Worm (Caenorhabditis elegans) whole organism, late embryonic: ENCODE measurements around the gene rpl-21.
A peak's percentile ranks its signal among the peaks of the same experiment; 100 is the strongest.

Source experiments
- F13H6.1 ChIP-seq: sonication (generic microtip); optimal IDR thresholded peaks from 2 replicates; lab custom pipeline; 2016; ENCODE audit warnings: missing genetic modification characterization, missing compliant biosample characterization
- K09A11.1 ChIP-seq: sonication (generic microtip); optimal IDR thresholded peaks from 2 replicates; lab custom pipeline; 2017; ENCODE audit warnings: antibody characterized with exemption, mild to moderate bottlenecking, missing genetic modification characterization, missing compliant biosample characterization; ENCODE audit not compliant: insufficient read depth
- Y22D7AL.16 ChIP-seq: sonication (generic microtip); optimal IDR thresholded peaks from 2 replicates; lab custom pipeline; 2016; ENCODE audit warnings: missing genetic modification characterization, missing compliant biosample characterization
- ceh-18 ChIP-seq: sonication (generic microtip); optimal IDR thresholded peaks from 2 replicates; lab custom pipeline; 2016; ENCODE audit warnings: missing genetic modification characterization, missing compliant biosample characterization
- ceh-24 ChIP-seq: sonication (generic microtip); optimal IDR thresholded peaks from 2 replicates; lab custom pipeline; 2016; ENCODE audit warnings: mild to moderate bottlenecking, missing genetic modification characterization, missing compliant biosample characterization
- ceh-30 ChIP-seq: fragments of 150-350 bp; optimal IDR thresholded peaks from 2 replicates; lab custom pipeline; 2014; ENCODE audit warnings: missing biosample characterization, missing genetic modification characterization
- ceh-31 ChIP-seq: sonication (generic microtip); optimal IDR thresholded peaks from 2 replicates; lab custom pipeline; 2016; ENCODE audit warnings: missing genetic modification characterization, missing compliant biosample characterization
- ceh-34 ChIP-seq: sonication (generic microtip); optimal IDR thresholded peaks from 2 replicates; lab custom pipeline; 2016; ENCODE audit warnings: mild to moderate bottlenecking, missing genetic modification characterization, missing compliant biosample characterization
- ceh-9 ChIP-seq: sonication (generic microtip); optimal IDR thresholded peaks from 2 replicates; lab custom pipeline; 2016; ENCODE audit warnings: mild to moderate bottlenecking, missing genetic modification characterization, inconsistent platforms, missing compliant biosample characterization
- dmd-4 ChIP-seq: sonication (generic microtip); optimal IDR thresholded peaks from 2 replicates; lab custom pipeline; 2016; ENCODE audit warnings: borderline replicate concordance, missing genetic modification characterization, missing compliant biosample characterization
- elt-2 ChIP-seq: sonication (generic microtip); optimal IDR thresholded peaks from 2 replicates; lab custom pipeline; 2016; ENCODE audit warnings: missing genetic modification reagents, missing genetic modification characterization, missing compliant biosample characterization
- elt-4 ChIP-seq: sonication (generic microtip); optimal IDR thresholded peaks from 2 replicates; lab custom pipeline; 2016; ENCODE audit warnings: missing genetic modification characterization, missing compliant biosample characterization
- ets-4 ChIP-seq: sonication (generic microtip); optimal IDR thresholded peaks from 2 replicates; lab custom pipeline; 2016; ENCODE audit warnings: missing genetic modification characterization, missing compliant biosample characterization
- eyg-1 ChIP-seq: sonication (generic microtip); optimal IDR thresholded peaks from 2 replicates; lab custom pipeline; 2016; ENCODE audit warnings: missing genotype, missing genetic modification characterization, missing compliant biosample characterization
- fkh-10 ChIP-seq: fragments of 150-350 bp; optimal IDR thresholded peaks from 2 replicates; lab custom pipeline; 2014; ENCODE audit warnings: missing biosample characterization, missing genetic modification reagents, missing genetic modification characterization
- fkh-6 ChIP-seq: sonication (generic microtip); optimal IDR thresholded peaks from 2 replicates; lab custom pipeline; 2016; ENCODE audit warnings: missing genetic modification characterization, missing compliant biosample characterization
- gmeb-2 ChIP-seq: sonication (generic microtip); optimal IDR thresholded peaks from 2 replicates; lab custom pipeline; 2016; ENCODE audit warnings: missing genetic modification characterization, inconsistent platforms, missing compliant biosample characterization
- hlh-15 ChIP-seq: sonication (generic microtip); optimal IDR thresholded peaks from 2 replicates; lab custom pipeline; 2016; ENCODE audit warnings: missing genetic modification characterization, missing compliant biosample characterization
- hlh-6 ChIP-seq: sonication (generic microtip); optimal IDR thresholded peaks from 2 replicates; lab custom pipeline; 2016; ENCODE audit warnings: missing genotype, missing genetic modification characterization, missing compliant biosample characterization
- hlh-8 ChIP-seq: sonication (generic microtip); optimal IDR thresholded peaks from 2 replicates; lab custom pipeline; 2016; ENCODE audit warnings: missing genotype, missing genetic modification characterization, missing compliant biosample characterization
- madf-2 ChIP-seq: sonication (generic microtip); optimal IDR thresholded peaks from 2 replicates; lab custom pipeline; 2017; ENCODE audit warnings: missing genetic modification characterization, missing compliant biosample characterization
- mec-3 ChIP-seq: sonication (generic microtip); optimal IDR thresholded peaks from 2 replicates; lab custom pipeline; 2016; ENCODE audit warnings: borderline replicate concordance, missing genetic modification characterization, missing compliant biosample characterization
- nfya-1 ChIP-seq: sonication (generic microtip); optimal IDR thresholded peaks from 2 replicates; lab custom pipeline; 2017; ENCODE audit warnings: missing genetic modification characterization, mild to moderate bottlenecking, missing compliant biosample characterization, antibody characterized with exemption, moderate library complexity
- nhr-11 ChIP-seq: fragments of 150-350 bp; optimal IDR thresholded peaks from 2 replicates; lab custom pipeline; 2014; ENCODE audit warnings: missing biosample characterization, missing genetic modification characterization
- nhr-232 ChIP-seq: sonication (generic microtip); optimal IDR thresholded peaks from 2 replicates; lab custom pipeline; 2016; ENCODE audit warnings: missing genetic modification characterization, missing compliant biosample characterization
- npax-4 ChIP-seq: sonication (generic microtip); optimal IDR thresholded peaks from 2 replicates; lab custom pipeline; 2016; ENCODE audit warnings: missing genetic modification characterization, missing compliant biosample characterization
- pax-1 ChIP-seq: fragments of 150-350 bp; optimal IDR thresholded peaks from 2 replicates; lab custom pipeline; 2014; ENCODE audit warnings: missing biosample characterization, missing genetic modification characterization
- rnt-1 ChIP-seq: sonication (generic microtip); optimal IDR thresholded peaks from 2 replicates; lab custom pipeline; 2016; ENCODE audit warnings: missing genetic modification characterization, missing compliant biosample characterization
- sox-2 ChIP-seq: fragments of 200-800 bp; sonication (Bioruptor generic); IDR thresholded peaks from 2 replicates; pipeline ENCODE4 v1.3.6; 2022; ENCODE audit warnings: missing genetic modification reagents, missing genetic modification characterization, missing compliant biosample characterization
- syd-9 ChIP-seq: sonication (generic microtip); optimal IDR thresholded peaks from 2 replicates; lab custom pipeline; 2016; ENCODE audit warnings: mild to moderate bottlenecking, missing genetic modification characterization, moderate library complexity, missing compliant biosample characterization
- tbx-2 ChIP-seq: sonication (generic microtip); optimal IDR thresholded peaks from 2 replicates; lab custom pipeline; 2016; ENCODE audit warnings: missing genetic modification characterization, missing compliant biosample characterization
- tbx-7 ChIP-seq: sonication (generic microtip); optimal IDR thresholded peaks from 2 replicates; lab custom pipeline; 2016; ENCODE audit warnings: missing genotype, missing genetic modification characterization, missing compliant biosample characterization
- ttx-3 ChIP-seq: sonication (generic microtip); optimal IDR thresholded peaks from 2 replicates; lab custom pipeline; 2016; ENCODE audit warnings: missing genetic modification reagents, missing genetic modification characterization, missing compliant biosample characterization
- unc-42 ChIP-seq: sonication (generic microtip); optimal IDR thresholded peaks from 2 replicates; lab custom pipeline; 2016; ENCODE audit warnings: missing genotype, missing genetic modification characterization, missing compliant biosample characterization
- unc-55 ChIP-seq: sonication (generic microtip); optimal IDR thresholded peaks from 2 replicates; lab custom pipeline; 2017; ENCODE audit warnings: missing biosample characterization, missing genetic modification reagents, missing genetic modification characterization
- zip-5 ChIP-seq: sonication (generic microtip); optimal IDR thresholded peaks from 2 replicates; lab custom pipeline; 2016; ENCODE audit warnings: missing genetic modification characterization, missing compliant biosample characterization
- ztf-16 ChIP-seq: sonication (generic microtip); optimal IDR thresholded peaks from 2 replicates; lab custom pipeline; 2017; ENCODE audit warnings: missing genetic modification characterization, missing compliant biosample characterization

The rpl-21 gene

DNA sequence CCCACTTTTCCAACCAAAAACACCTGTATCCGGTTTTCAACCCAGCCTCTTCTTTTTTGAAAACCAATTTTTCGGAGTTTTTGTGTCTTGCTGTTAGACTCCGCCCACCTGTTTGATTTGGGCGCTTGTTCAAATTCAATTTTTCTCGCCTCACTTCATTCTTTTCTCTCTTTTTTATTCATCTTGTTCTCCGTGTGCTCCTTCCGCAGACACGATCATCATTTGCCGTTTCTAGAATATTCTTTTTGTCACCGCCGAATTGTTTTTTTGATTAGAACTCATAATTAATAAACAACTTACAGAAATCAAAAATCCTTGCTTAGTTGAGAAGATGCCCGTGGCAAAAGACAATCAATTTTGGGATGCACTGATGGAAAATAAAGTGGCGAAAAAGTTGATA lies 48.9 kb upstream of the rpl-21 start, which contains the start of gene C50C3.5:
Gene C50C3.5, plus strand, starts transcription at position 301 of the 400 bp plus-strand sequence.
- TF ChIP-seq madf-2 (tag; lab: Kevin White, UChicago) (no peak), F13H6.1 (tag; lab: Kevin White, UChicago) (no peak), ztf-16 (no peak), gmeb-2 (tag; lab: Kevin White, UChicago) (no peak), tbx-2 (tag; lab: Kevin White, UChicago) (no peak)

- no peak for TF ChIP-seq elt-2 (tag; lab: Kevin White, UChicago)
- TF ChIP-seq madf-2 (tag; lab: Kevin White, UChicago): no peak
- no peak for TF ChIP-seq dmd-4
- no peak for TF ChIP-seq ceh-18 (tag; lab: Kevin White, UChicago)
- TF ChIP-seq nhr-232 (tag; lab: Kevin White, UChicago): no peak
- no peak for TF ChIP-seq nhr-11 (tag; lab: Kevin White, UChicago)
- no peak for TF ChIP-seq zip-5 (tag; lab: Kevin White, UChicago)
- TF ChIP-seq rnt-1: no peak
- TF ChIP-seq ztf-16: no peak
- no peak for TF ChIP-seq fkh-10 (GFP tag; lab: Kevin White, UChicago)
- no peak for TF ChIP-seq pax-1 (tag; lab: Kevin White, UChicago)
- TF ChIP-seq unc-55 (GFP tag; lab: Kevin White, UChicago): no peak
- TF ChIP-seq fkh-6 (tag; lab: Kevin White, UChicago): no peak
- TF ChIP-seq hlh-15 (tag; lab: Kevin White, UChicago): no peak
- TF ChIP-seq Y22D7AL.16 (tag; lab: Kevin White, UChicago): no peak
- no peak for TF ChIP-seq ets-4 (tag; lab: Kevin White, UChicago)
- no peak for TF ChIP-seq ceh-31 (tag; lab: Kevin White, UChicago)
- TF ChIP-seq gmeb-2 (tag; lab: Kevin White, UChicago): no peak
- TF ChIP-seq ceh-34 (tag; lab: Kevin White, UChicago): no peak
- no peak for TF ChIP-seq ceh-30 (tag; lab: Kevin White, UChicago)
- TF ChIP-seq, all 69 proteins: peak for 0
These were observed 46.2 kb upstream of the rpl-21 start, which contains the start of gene C50C3.12 for ce11 chrIII:8176265-8176664. TSS of gene C50C3.12 (plus strand) at chrIII:8176565.

ce11 chrIII:8175263-8175662 lies 45.2 kb upstream of the rpl-21 start:
- peak; percentile 96 for TF ChIP-seq nfya-1 (tag; lab: Kevin White, UChicago)
- TF ChIP-seq sox-2 (GFP tag; lab: Robert Waterston, UW): no peak

DNA sequence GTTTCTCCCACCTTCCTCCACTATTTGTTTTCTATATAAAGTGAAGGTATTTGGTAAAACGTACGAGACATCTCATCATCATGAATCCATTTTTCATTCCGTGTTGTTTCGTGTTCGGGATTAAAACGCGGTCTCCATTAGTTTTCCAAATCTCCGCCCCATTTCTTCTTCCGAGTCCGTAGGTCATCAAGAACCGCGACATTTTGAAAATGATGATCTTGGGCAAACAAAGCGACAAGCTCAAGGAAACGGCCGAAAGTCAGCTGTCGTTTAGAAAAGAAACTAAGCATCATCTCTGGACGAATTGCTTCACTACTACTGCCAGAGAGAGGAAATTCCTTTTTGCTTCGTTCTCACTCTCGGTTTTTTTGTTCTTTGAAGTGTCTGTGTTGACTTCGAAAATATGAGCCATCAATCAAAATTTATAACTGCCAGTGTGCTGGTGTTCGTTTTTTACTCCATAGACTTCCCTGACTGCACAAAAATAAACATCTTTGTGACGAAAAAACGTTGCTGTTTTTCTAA lies 42.6 kb upstream of the rpl-21 start:
- TF ChIP-seq hlh-6 (tag; lab: Kevin White, UChicago) (no peak), unc-42 (tag; lab: Kevin White, UChicago) (no peak), npax-4 (tag; lab: Kevin White, UChicago) (no peak), mec-3 (no peak), eyg-1 (tag; lab: Kevin White, UChicago) (no peak), F13H6.1 (tag; lab: Kevin White, UChicago) (no peak), K09A11.1 (tag; lab: Kevin White, UChicago) (no peak), tbx-2 (tag; lab: Kevin White, UChicago) (no peak), hlh-8 (tag; lab: Kevin White, UChicago) (no peak), syd-9 (tag; lab: Kevin White, UChicago) (no peak), tbx-7 (tag; lab: Kevin White, UChicago) (no peak)

ce11 chrIII:8164771-8165170 lies 34.7 kb upstream of the rpl-21 start:
- TF ChIP-seq ceh-9 (tag; lab: Kevin White, UChicago) (no peak), nhr-11 (tag; lab: Kevin White, UChicago) (no peak), elt-4 (tag; lab: Kevin White, UChicago) (no peak), tbx-7 (tag; lab: Kevin White, UChicago) (no peak), ttx-3 (tag; lab: Kevin White, UChicago) (no peak), ceh-24 (tag; lab: Kevin White, UChicago) (no peak)
